Worm (Caenorhabditis elegans) whole organism, midembryonic: ENCODE data around the gene C40A11.3.

Source experiments
- T22C8.4 ChIP-seq: fragments of 200-800 bp; sonication (Bioruptor generic); IDR thresholded peaks from 2 replicates; pipeline ENCODE4 v1.3.6; 2022; ENCODE audit warnings: missing genetic modification characterization, missing compliant biosample characterization
- cog-1 ChIP-seq: sonication (generic microtip); optimal IDR thresholded peaks from 2 replicates; lab custom pipeline; 2016; ENCODE audit warnings: missing genetic modification characterization, missing compliant biosample characterization
- flt-1 ChIP-seq: fragments of 200-800 bp; sonication (Bioruptor generic); IDR thresholded peaks from 2 replicates; pipeline ENCODE4 v1.3.6; 2022; ENCODE audit warnings: missing genetic modification characterization, missing compliant biosample characterization
- med-1 ChIP-seq: sonication (generic microtip); optimal IDR thresholded peaks from 2 replicates; lab custom pipeline; 2017; ENCODE audit warnings: missing genetic modification characterization, mild to moderate bottlenecking, missing compliant biosample characterization, antibody characterized with exemption, missing genetic modification reagents; ENCODE audit not compliant: insufficient read depth
- tab-1 ChIP-seq: fragments of 200-800 bp; sonication (Bioruptor generic); IDR thresholded peaks from 2 replicates; pipeline ENCODE4 v1.3.6; 2022; ENCODE audit warnings: missing genetic modification characterization, missing compliant biosample characterization
- ztf-29 ChIP-seq: fragments of 200-800 bp; sonication (Bioruptor generic); IDR thresholded peaks from 2 replicates; pipeline ENCODE4 v1.3.6; 2022; ENCODE audit warnings: missing genetic modification reagents, missing genetic modification characterization, missing compliant biosample characterization

- TF ChIP-seq med-1 (GFP tag; lab: Kevin White, UChicago) (no peak), T22C8.4 (GFP tag; lab: Robert Waterston, UW) (no peak), tab-1 (GFP tag; lab: Robert Waterston, UW) (no peak), flt-1 (GFP tag; lab: Robert Waterston, UW) (no peak), ztf-29 (GFP tag; lab: Robert Waterston, UW) (no peak), cog-1 (tag; lab: Kevin White, UChicago) (no peak)
Measured at ce11 chrII:2176688-2177087, 35.8 kb downstream of the C40A11.3 start, which contains the start of gene gba-1.
